Fruit fly (Drosophila melanogaster): ENCODE measurements around the gene Dred.

- TF ChIP-seq psq (optimal IDR thresholded peaks at IDR 0.05) (no peak), usp (GFP tag; optimal IDR thresholded peaks at IDR 0.05) (no peak), CG8478 (optimal IDR thresholded peaks at IDR 0.05) (no peak)
Observed at dm6 chr3L:19580709-19581227, 36.8 kb upstream of the Dred start.
